Fruit fly (Drosophila melanogaster) whole organism, embryonic: Measurements from ENCODE around the gene CG10222.

ENCODE experiments used
- B-H2 ChIP-seq: fragments of 200-800 bp; sonication (Bioruptor generic); optimal IDR thresholded peaks from 2 replicates; lab custom pipeline; 2018; ENCODE audit warnings: missing biosample characterization, mild to moderate bottlenecking, missing genetic modification characterization
- CG13287 ChIP-seq: fragments of 200-800 bp; sonication (Bioruptor generic); IDR thresholded peaks from 2 replicates; pipeline ENCODE4 v1.3.6; 2022; ENCODE audit warnings: missing biosample characterization, missing genetic modification characterization; ENCODE audit not compliant: partially characterized antibody
- CG13775 ChIP-seq: fragments of 200-800 bp; sonication (Bioruptor generic); optimal IDR thresholded peaks from 3 replicates; lab custom pipeline; 2017; ENCODE audit warnings: missing biosample characterization, mild to moderate bottlenecking, missing genetic modification characterization
- CG14710 ChIP-seq: fragments of 200-800 bp; sonication (Bioruptor generic); optimal IDR thresholded peaks from 3 replicates; lab custom pipeline; 2019; ENCODE audit warnings: missing biosample characterization, mild to moderate bottlenecking, missing genetic modification characterization, moderate library complexity
- CG15269 ChIP-seq: fragments of 200-800 bp; sonication (Bioruptor generic); optimal IDR thresholded peaks from 2 replicates; lab custom pipeline; 2018; ENCODE audit warnings: missing biosample characterization, mild to moderate bottlenecking, missing genetic modification characterization, moderate library complexity
- CG15696 ChIP-seq: fragments of 200-800 bp; sonication (Bioruptor generic); optimal IDR thresholded peaks from 2 replicates; lab custom pipeline; 2019; ENCODE audit warnings: missing biosample characterization, mild to moderate bottlenecking, missing genetic modification characterization, moderate library complexity
- CG17802 ChIP-seq: fragments of 200-800 bp; sonication (Bioruptor generic); optimal IDR thresholded peaks from 2 replicates; lab custom pipeline; 2018; ENCODE audit warnings: missing biosample characterization, mild to moderate bottlenecking, missing genetic modification characterization, moderate library complexity
- CG18011 ChIP-seq: fragments of 200-800 bp; sonication (Bioruptor generic); optimal IDR thresholded peaks from 2 replicates; lab custom pipeline; 2017; ENCODE audit warnings: missing biosample characterization, missing genetic modification characterization, mild to moderate bottlenecking, moderate library complexity, missing genotype
- CG32767 ChIP-seq: fragments of 200-800 bp; sonication (Bioruptor generic); IDR thresholded peaks from 2 replicates; pipeline ENCODE4 v1.3.6; 2022; ENCODE audit warnings: missing biosample characterization, missing genetic modification characterization
- CG32772 ChIP-seq: fragments of 200-800 bp; sonication (Bioruptor generic); IDR thresholded peaks from 2 replicates; pipeline ENCODE4 v1.3.6; 2022; ENCODE audit warnings: missing biosample characterization, missing genetic modification characterization
- CG3281 ChIP-seq: fragments of 200-800 bp; sonication (Bioruptor generic); optimal IDR thresholded peaks from 3 replicates; lab custom pipeline; 2017; ENCODE audit warnings: missing biosample characterization, mild to moderate bottlenecking, missing genetic modification characterization
- CG4424 ChIP-seq: fragments of 200-800 bp; sonication (Bioruptor generic); optimal IDR thresholded peaks from 3 replicates; lab custom pipeline; 2016; ENCODE audit warnings: missing biosample characterization, missing genetic modification characterization
- CG6175 ChIP-seq: fragments of 200-800 bp; sonication (Bioruptor generic); IDR thresholded peaks from 3 replicates; pipeline ENCODE4 v1.3.6; 2022; ENCODE audit warnings: missing biosample characterization, missing genetic modification characterization
- CG6689 ChIP-seq: fragments of 200-800 bp; sonication (Bioruptor generic); IDR thresholded peaks from 2 replicates; pipeline ENCODE4 v1.3.6; 2022; ENCODE audit warnings: missing biosample characterization, missing genetic modification characterization
- CG7839 ChIP-seq: fragments of 200-800 bp; sonication (Bioruptor generic); optimal IDR thresholded peaks from 3 replicates; lab custom pipeline; 2018; ENCODE audit warnings: missing biosample characterization, mild to moderate bottlenecking, missing genetic modification characterization, moderate library complexity
- CG8281 ChIP-seq: fragments of 200-800 bp; sonication (Bioruptor generic); optimal IDR thresholded peaks from 2 replicates; lab custom pipeline; 2018; ENCODE audit warnings: missing biosample characterization, mild to moderate bottlenecking, missing genetic modification characterization, moderate library complexity
- CG9437 ChIP-seq: fragments of 200-800 bp; sonication (Bioruptor generic); optimal IDR thresholded peaks from 2 replicates; lab custom pipeline; 2018; ENCODE audit warnings: missing biosample characterization, mild to moderate bottlenecking, missing genetic modification characterization
- CG9817 ChIP-seq: fragments of 200-800 bp; sonication (Bioruptor generic); optimal IDR thresholded peaks from 2 replicates; lab custom pipeline; 2018; ENCODE audit warnings: missing biosample characterization, mild to moderate bottlenecking, missing genetic modification characterization, moderate library complexity
- GATAe ChIP-seq: fragments of 200-800 bp; sonication (Bioruptor generic); conservative IDR thresholded peaks from 2 replicates; pipeline ENCODE4 v1.3.6; 2022; ENCODE audit warnings: missing biosample characterization, missing genetic modification characterization
- Hr3 ChIP-seq: fragments of 200-800 bp; sonication (Bioruptor generic); optimal IDR thresholded peaks from 3 replicates; lab custom pipeline; 2016; ENCODE audit warnings: missing biosample characterization, missing genetic modification characterization
- Jarid2 ChIP-seq: fragments of 200-800 bp; sonication (Bioruptor generic); optimal IDR thresholded peaks from 3 replicates; lab custom pipeline; 2017; ENCODE audit warnings: mild to moderate bottlenecking, missing biosample characterization, missing genetic modification reagents, missing genetic modification characterization
- Max ChIP-seq: fragments of 200-800 bp; sonication (Bioruptor generic); optimal IDR thresholded peaks from 2 replicates; lab custom pipeline; 2016; ENCODE audit warnings: missing biosample characterization, mild to moderate bottlenecking, missing genetic modification characterization
- Med ChIP-seq: fragments of 200-800 bp; sonication (Bioruptor generic); peaks from one replicate; lab custom pipeline; 2016; ENCODE audit warnings: missing biosample characterization, missing genetic modification characterization, mild to moderate bottlenecking, inconsistent platforms, moderate library complexity
- NK7.1 ChIP-seq: fragments of 200-800 bp; sonication (Bioruptor generic); optimal IDR thresholded peaks from 3 replicates; lab custom pipeline; 2016; ENCODE audit warnings: missing biosample characterization, missing genetic modification characterization
- Oli ChIP-seq: fragments of 200-800 bp; sonication (Bioruptor generic); optimal IDR thresholded peaks from 2 replicates; lab custom pipeline; 2018; ENCODE audit warnings: missing biosample characterization, mild to moderate bottlenecking, missing genetic modification characterization, moderate library complexity
- Optix ChIP-seq: fragments of 200-800 bp; sonication (Bioruptor generic); IDR thresholded peaks from 3 replicates; pipeline ENCODE4 v1.3.6; 2022; ENCODE audit warnings: missing biosample characterization, missing genetic modification characterization
- Ssrp ChIP-seq: fragments of 200-800 bp; sonication (Bioruptor generic); optimal IDR thresholded peaks from 2 replicates; lab custom pipeline; 2018; ENCODE audit warnings: missing biosample characterization, mild to moderate bottlenecking, missing genetic modification characterization, moderate library complexity
- Xrp1 ChIP-seq: fragments of 200-800 bp; sonication (Bioruptor generic); IDR thresholded peaks from 2 replicates; pipeline ENCODE4 v1.3.6; 2022; ENCODE audit warnings: missing biosample characterization, missing genetic modification characterization
- amos ChIP-seq: fragments of 200-800 bp; sonication (Bioruptor generic); IDR thresholded peaks from 2 replicates; pipeline ENCODE4 v1.3.6; 2022; ENCODE audit warnings: missing biosample characterization, missing genetic modification characterization; ENCODE audit not compliant: partially characterized antibody
- az2 ChIP-seq: fragments of 200-800 bp; sonication (Bioruptor generic); optimal IDR thresholded peaks from 3 replicates; lab custom pipeline; 2016; ENCODE audit warnings: missing biosample characterization, missing genetic modification characterization
- bsh ChIP-seq, 2 experiments: fragments of 200-800 bp; sonication (Bioruptor generic); optimal IDR thresholded peaks; 2 replicates each; lab custom pipeline; 2017 to 2018; ENCODE audit warnings: mild to moderate bottlenecking in 2 of 2, missing biosample characterization in 2 of 2, missing genetic modification characterization in 2 of 2, moderate library complexity in 1 of 2
- chn ChIP-seq: fragments of 200-800 bp; sonication (Bioruptor generic); optimal IDR thresholded peaks from 2 replicates; lab custom pipeline; 2016; ENCODE audit warnings: missing biosample characterization, missing genetic modification characterization
- dan ChIP-seq: fragments of 200-800 bp; sonication (Bioruptor generic); IDR thresholded peaks from 2 replicates; pipeline ENCODE4 v1.3.6; 2022; ENCODE audit warnings: missing biosample characterization, missing genetic modification characterization
- danr ChIP-seq: fragments of 200-800 bp; sonication (Bioruptor generic); IDR thresholded peaks from 2 replicates; pipeline ENCODE4 v1.3.6; 2022; ENCODE audit warnings: missing biosample characterization, missing genetic modification characterization
- emc ChIP-seq: fragments of 200-800 bp; sonication (Bioruptor generic); optimal IDR thresholded peaks from 2 replicates; lab custom pipeline; 2016; ENCODE audit warnings: missing biosample characterization, missing genetic modification characterization
- esg ChIP-seq: fragments of 200-800 bp; sonication (Bioruptor generic); conservative IDR thresholded peaks from 2 replicates; pipeline ENCODE4 v1.3.6; 2022; ENCODE audit warnings: missing biosample characterization, missing genetic modification characterization
- gcm2 ChIP-seq: fragments of 200-800 bp; sonication (Bioruptor generic); optimal IDR thresholded peaks from 2 replicates; lab custom pipeline; 2016; ENCODE audit warnings: missing biosample characterization, missing genetic modification characterization
- hb ChIP-seq: fragments of 200-800 bp; sonication (Bioruptor generic); IDR thresholded peaks from 3 replicates; pipeline ENCODE4 v1.3.6; 2022; ENCODE audit warnings: missing biosample characterization, missing genetic modification characterization; ENCODE audit not compliant: partially characterized antibody
- lab ChIP-seq: fragments of 200-800 bp; sonication (Bioruptor generic); optimal IDR thresholded peaks from 3 replicates; lab custom pipeline; 2017; ENCODE audit warnings: missing biosample characterization, missing genetic modification characterization, mild to moderate bottlenecking, moderate library complexity, missing genetic modification reagents
- lbe ChIP-seq: fragments of 200-800 bp; sonication (Bioruptor generic); optimal IDR thresholded peaks from 2 replicates; lab custom pipeline; 2016; ENCODE audit warnings: missing biosample characterization, mild to moderate bottlenecking, missing genetic modification characterization
- nau ChIP-seq: fragments of 200-800 bp; sonication (Bioruptor generic); optimal IDR thresholded peaks from 3 replicates; lab custom pipeline; 2017; ENCODE audit warnings: missing biosample characterization, mild to moderate bottlenecking, missing genetic modification characterization, missing genetic modification reagents
- ranshi ChIP-seq: fragments of 200-800 bp; sonication (Bioruptor generic); IDR thresholded peaks from 2 replicates; pipeline ENCODE4 v1.3.6; 2022; ENCODE audit warnings: missing biosample characterization, missing genetic modification characterization
- sens ChIP-seq: fragments of 200-800 bp; sonication (Bioruptor generic); peaks from one replicate; lab custom pipeline; 2016; ENCODE audit warnings: missing biosample characterization, missing genetic modification characterization
- slbo ChIP-seq: fragments of 200-800 bp; sonication (Bioruptor generic); IDR thresholded peaks from 2 replicates; pipeline ENCODE4 v1.3.6; 2022; ENCODE audit warnings: missing biosample characterization, missing genetic modification characterization
- slp2 ChIP-seq: fragments of 200-800 bp; sonication (Bioruptor generic); optimal IDR thresholded peaks from 2 replicates; lab custom pipeline; 2016; ENCODE audit warnings: missing biosample characterization, missing genetic modification characterization
- sqz ChIP-seq: fragments of 200-800 bp; sonication (Bioruptor generic); optimal IDR thresholded peaks from 3 replicates; lab custom pipeline; 2018; ENCODE audit warnings: missing biosample characterization, mild to moderate bottlenecking, missing genetic modification characterization
- tio ChIP-seq: fragments of 200-800 bp; sonication (Bioruptor generic); optimal IDR thresholded peaks from 2 replicates; lab custom pipeline; 2017; ENCODE audit warnings: missing biosample characterization, missing genetic modification characterization, inconsistent platforms
- trem ChIP-seq: fragments of 200-800 bp; optimal IDR thresholded peaks from 3 replicates; lab custom pipeline; 2019; ENCODE audit warnings: missing biosample characterization, mild to moderate bottlenecking, missing genetic modification characterization, moderate library complexity
- trh ChIP-seq: fragments of 200-800 bp; sonication (Bioruptor generic); optimal IDR thresholded peaks from 2 replicates; lab custom pipeline; 2016; ENCODE audit warnings: missing biosample characterization, missing genetic modification characterization

CG10222 gene

DNA sequence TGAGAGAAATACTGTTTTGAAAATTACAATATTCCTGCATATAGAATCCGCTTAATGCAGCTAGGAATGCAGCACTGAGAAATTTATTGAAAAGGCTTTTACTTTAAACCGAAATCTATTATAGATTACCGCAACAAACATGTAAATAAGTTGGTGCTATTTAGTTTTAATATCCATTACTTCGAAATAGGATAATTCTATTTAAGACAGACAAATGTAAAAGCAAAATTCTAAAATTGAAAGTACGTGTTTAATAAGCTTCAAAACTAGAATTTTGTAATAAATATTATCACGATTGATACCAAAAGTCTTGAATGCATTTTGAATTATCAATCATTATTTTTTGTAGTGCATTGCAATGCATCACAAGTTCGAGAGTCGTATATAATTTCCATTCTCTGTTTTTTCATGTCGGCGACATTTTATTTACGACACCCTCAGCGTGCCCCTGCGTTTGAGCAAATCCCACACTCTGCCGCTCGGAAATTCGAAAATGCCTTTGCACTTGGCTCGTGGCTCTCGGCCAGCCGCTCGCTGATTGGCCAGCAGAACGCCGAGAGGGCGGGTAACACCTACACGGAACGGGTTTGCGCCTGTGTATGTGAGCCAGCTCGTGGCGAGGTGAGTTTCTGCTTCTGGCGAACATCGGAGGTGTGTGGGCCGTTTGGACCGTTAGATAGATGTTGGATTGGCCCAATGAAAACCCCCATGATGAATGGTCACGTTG is 8.9 kb downstream of the CG10222 start (continued):
- TF ChIP-seq CG14710 (tag; lab: Kevin White, UChicago) (peak; percentile 76), Hr3 (GFP tag; lab: Kevin White, UChicago) (no peak), lab (GFP tag; lab: Kevin White, UChicago) (no peak), az2 (GFP tag; lab: Kevin White, UChicago) (no peak), CG13775 (peak; percentile 42), CG9817 (no peak), tio (peak; percentile 22), Max (GFP tag; lab: Kevin White, UChicago) (no peak), slbo (GFP tag; lab: Robert Waterston, UW) (no peak), Jarid2 (GFP tag; lab: Kevin White, UChicago) (no peak), hb (GFP tag; lab: Robert Waterston, UW) (no peak), CG32767 (GFP tag; lab: Robert Waterston, UW) (no peak), Optix (GFP tag; lab: Robert Waterston, UW) (no peak), chn (peak; percentile 2), CG3281 (GFP tag; lab: Kevin White, UChicago) (no peak), GATAe (GFP tag; lab: Robert Waterston, UW) (no peak), emc (GFP tag; lab: Kevin White, UChicago) (no peak), lbe (GFP tag; lab: Kevin White, UChicago) (no peak), gcm2 (GFP tag; lab: Kevin White, UChicago) (no peak), amos (GFP tag; lab: Robert Waterston, UW) (no peak), CG15269 (tag; lab: Kevin White, UChicago) (no peak), ranshi (GFP tag; lab: Robert Waterston, UW) (no peak), esg (GFP tag; lab: Robert Waterston, UW) (no peak), CG32772 (no peak), CG8281 (tag; lab: Kevin White, UChicago) (no peak), CG9437 (GFP tag; lab: Kevin White, UChicago) (peak; percentile 11), CG13287 (GFP tag; lab: Robert Waterston, UW) (0 out of 2 replicates have a peak, but pooled peaks have one; percentile 21), Med (GFP tag; lab: Kevin White, UChicago) (peak; percentile 40), danr (GFP tag; lab: Robert Waterston, UW) (no peak), Ssrp (peak; percentile 19), trh (no peak), Oli (peak; percentile 16), CG4424 (GFP tag; lab: Kevin White, UChicago) (peak; percentile 10), sqz (GFP tag; lab: Kevin White, UChicago) (no peak), bsh (GFP tag; optimal IDR thresholded peaks at IDR 0.05; lab: Kevin White, UChicago) (peak in 1 of 2 experiments; percentile 18), CG18011 (GFP tag; lab: Kevin White, UChicago) (no peak), nau (GFP tag; lab: Kevin White, UChicago) (no peak), trem (tag; lab: Kevin White, UChicago) (peak; percentile 6), B-H2 (GFP tag; lab: Kevin White, UChicago) (no peak), CG6689 (peak; percentile 48), CG15696 (peak; percentile 57), slp2 (GFP tag; lab: Kevin White, UChicago) (peak; percentile 5), Xrp1 (GFP tag; lab: Robert Waterston, UW) (peak; percentile 40; the same call in 1 of the 2 replicates), sens (peak; percentile 96), NK7.1 (GFP tag; lab: Kevin White, UChicago) (no peak), CG17802 (tag; lab: Kevin White, UChicago) (no peak), CG7839 (tag; lab: Kevin White, UChicago) (peak; percentile 29), dan (GFP tag; lab: Robert Waterston, UW) (no peak), CG6175 (no peak)
